Worm (Caenorhabditis elegans) whole organism, mixed stage, embryonic: Measurements from ENCODE around the gene srz-79.

ENCODE experiments used
- nhr-237 ChIP-seq: fragments of 150-350 bp; optimal IDR thresholded peaks from 2 replicates; lab custom pipeline; 2014; ENCODE audit warnings: missing biosample characterization, missing genetic modification characterization
- unc-62 ChIP-seq: fragments of 150-350 bp; optimal IDR thresholded peaks from 2 replicates; lab custom pipeline; 2014; ENCODE audit warnings: missing biosample characterization, missing genetic modification reagents, missing genetic modification characterization

ce11 chrIV:3452516-3452915 lies 40.9 kb upstream of the srz-79 start:
- TF ChIP-seq nhr-237 (tag; lab: Kevin White, UChicago) (no peak), unc-62 (GFP tag; lab: Kevin White, UChicago) (no peak)
